Fruit fly (Drosophila melanogaster): ENCODE results near the gene CG14717.

CG14717 gene

dm6 chr3R:11656614-11657216, 39.6 kb upstream of the CG14717 start (continued):
- no peak for TF ChIP-seq CG13287 (GFP tag; IDR thresholded peaks at IDR 0.05; ENCODE audit: partially characterized antibody)
- peak; percentile 93 for TF ChIP-seq CG1529 (GFP tag; optimal IDR thresholded peaks at IDR 0.05)
- TF ChIP-seq Drgx (GFP tag; IDR thresholded peaks at IDR 0.05), result peak; percentile 99
- TF ChIP-seq cato (GFP tag; optimal IDR thresholded peaks at IDR 0.05; ENCODE audit: borderline replicate concordance), result peak; percentile 91
- peak; percentile 95 to 96 for TF ChIP-seq chif (GFP tag; optimal IDR thresholded peaks at IDR 0.05)
- TF ChIP-seq ken (GFP tag; IDR thresholded peaks at IDR 0.05), result peak; percentile 95
- peak; percentile 98 for TF ChIP-seq Ets65A (GFP tag)
- peak; percentile 88 for TF ChIP-seq CG43689 (GFP tag; IDR thresholded peaks at IDR 0.05)
- TF ChIP-seq klu (GFP tag; IDR thresholded peaks at IDR 0.05), result peak; percentile 93
- TF ChIP-seq CG13296 (GFP tag; optimal IDR thresholded peaks at IDR 0.05), result peak; percentile 94
- peak; percentile 97 for TF ChIP-seq Xrp1 (GFP tag; IDR thresholded peaks at IDR 0.05)
- peak; percentile 84; the same call in 2 of the 3 replicates for TF ChIP-seq jigr1 (GFP tag; IDR thresholded peaks at IDR 0.05)
- peak; percentile 90 for TF ChIP-seq ro (GFP tag; IDR thresholded peaks at IDR 0.05)
- TF ChIP-seq CG15011 (GFP tag; optimal IDR thresholded peaks at IDR 0.05), result peak; percentile 90
- TF ChIP-seq slp2 (GFP tag; optimal IDR thresholded peaks at IDR 0.05), result peak; percentile 90
- TF ChIP-seq pita (GFP tag; optimal IDR thresholded peaks at IDR 0.05), result no peak
- TF ChIP-seq CG13123 (GFP tag; optimal IDR thresholded peaks at IDR 0.05), result peak; percentile 93
- peak; percentile 95 for TF ChIP-seq CG13624 (GFP tag; optimal IDR thresholded peaks at IDR 0.05)
- TF ChIP-seq Bdp1 (GFP tag; optimal IDR thresholded peaks at IDR 0.05), result peak; percentile 91
- TF ChIP-seq odd (GFP tag; optimal IDR thresholded peaks at IDR 0.05), result peak; percentile 90
- TF ChIP-seq run (tag; optimal IDR thresholded peaks at IDR 0.05), result peak; percentile 89
- TF ChIP-seq CG6813 (GFP tag; optimal IDR thresholded peaks at IDR 0.05), result peak; percentile 95
- peak in 1 of 3 experiments; percentile 92 for TF ChIP-seq lola (GFP tag; optimal IDR thresholded peaks at IDR 0.05)
- TF ChIP-seq pros (GFP tag; optimal IDR thresholded peaks at IDR 0.05), result no peak
- peak; percentile 90 for TF ChIP-seq CG10959 (GFP tag; IDR thresholded peaks at IDR 0.05)
- no peak for TF ChIP-seq mld (GFP tag; IDR thresholded peaks at IDR 0.05; ENCODE audit: partially characterized antibody)
- no peak for TF ChIP-seq hkb (optimal IDR thresholded peaks at IDR 0.05)
- peak; percentile 98 for TF ChIP-seq hkb (GFP tag; IDR thresholded peaks at IDR 0.05)
- TF ChIP-seq CG2129 (GFP tag; IDR thresholded peaks at IDR 0.05; ENCODE audit: partially characterized antibody), result no peak
- no peak for TF ChIP-seq ato (GFP tag; IDR thresholded peaks at IDR 0.05; ENCODE audit: partially characterized antibody)
- peak; percentile 93 for TF ChIP-seq jumu (GFP tag; optimal IDR thresholded peaks at IDR 0.05)
- peak; percentile 91 for TF ChIP-seq CG31388 (GFP tag; optimal IDR thresholded peaks at IDR 0.05)
- TF ChIP-seq CG10366 (GFP tag; IDR thresholded peaks at IDR 0.05), result peak; percentile 96
- TF ChIP-seq Doc2 (GFP tag; IDR thresholded peaks at IDR 0.05), result peak; percentile 82
- TF ChIP-seq exex (tag; optimal IDR thresholded peaks at IDR 0.05), result peak; percentile 79
- TF ChIP-seq Sox100B (GFP tag; optimal IDR thresholded peaks at IDR 0.05), result peak; percentile 92
- TF ChIP-seq CG7372 (GFP tag; IDR thresholded peaks at IDR 0.05), result peak; percentile 95
- TF ChIP-seq Six4 (GFP tag; optimal IDR thresholded peaks at IDR 0.05), result peak; percentile 95
- TF ChIP-seq CG1602 (GFP tag; optimal IDR thresholded peaks at IDR 0.05), result peak; percentile 94
- TF ChIP-seq dmrt99B (tag; optimal IDR thresholded peaks at IDR 0.05), result peak; percentile 97
- TF ChIP-seq Eip74EF (GFP tag; optimal IDR thresholded peaks at IDR 0.05), result peak in 1 of 2 experiments; percentile 90
- TF ChIP-seq H2.0 (GFP tag; IDR thresholded peaks at IDR 0.05), result peak; percentile 97
- TF ChIP-seq chm (GFP tag; IDR thresholded peaks at IDR 0.05), result peak; percentile 98
- TF ChIP-seq CG9932 (GFP tag; IDR thresholded peaks at IDR 0.05), result peak; percentile 98
- TF ChIP-seq btn (GFP tag; optimal IDR thresholded peaks at IDR 0.05), result peak; percentile 85
- TF ChIP-seq CG5245 (GFP tag; optimal IDR thresholded peaks at IDR 0.05), result peak; percentile 93
- TF ChIP-seq PHDP (tag; optimal IDR thresholded peaks at IDR 0.05), result peak; percentile 97
- peak; percentile 98 for TF ChIP-seq bsh (GFP tag; optimal IDR thresholded peaks at IDR 0.05)
- TF ChIP-seq Asciz (GFP tag; optimal IDR thresholded peaks at IDR 0.05), result peak; percentile 93
- peak; percentile 93 for TF ChIP-seq Side (GFP tag; optimal IDR thresholded peaks at IDR 0.05)
